Worm (Caenorhabditis elegans) whole organism, early embryonic: Measurements from ENCODE around the gene ttm-1.

ENCODE experiments used
- F13C5.2 ChIP-seq: sonication (generic microtip); optimal IDR thresholded peaks from 2 replicates; lab custom pipeline; 2017; ENCODE audit warnings: mild to moderate bottlenecking, missing genetic modification characterization, inconsistent platforms, missing compliant biosample characterization
- ama-1 ChIP-seq: fragments of 150-350 bp; optimal IDR thresholded peaks from 2 replicates; lab custom pipeline; 2014
- pes-1 ChIP-seq: fragments of 200-800 bp; sonication (Bioruptor generic); IDR thresholded peaks from 2 replicates; pipeline ENCODE4 v1.3.6; 2022; ENCODE audit warnings: missing genetic modification reagents, missing genetic modification characterization, missing compliant biosample characterization
- sea-1 ChIP-seq: fragments of 200-800 bp; sonication (Bioruptor generic); conservative IDR thresholded peaks from 2 replicates; pipeline ENCODE4 v1.3.6; 2022; ENCODE audit warnings: missing genetic modification characterization, missing compliant biosample characterization
- tbx-11 ChIP-seq: fragments of 200-800 bp; sonication (Bioruptor generic); IDR thresholded peaks from 2 replicates; pipeline ENCODE4 v1.3.6; 2022; ENCODE audit warnings: missing genetic modification characterization, missing compliant biosample characterization

DNA sequence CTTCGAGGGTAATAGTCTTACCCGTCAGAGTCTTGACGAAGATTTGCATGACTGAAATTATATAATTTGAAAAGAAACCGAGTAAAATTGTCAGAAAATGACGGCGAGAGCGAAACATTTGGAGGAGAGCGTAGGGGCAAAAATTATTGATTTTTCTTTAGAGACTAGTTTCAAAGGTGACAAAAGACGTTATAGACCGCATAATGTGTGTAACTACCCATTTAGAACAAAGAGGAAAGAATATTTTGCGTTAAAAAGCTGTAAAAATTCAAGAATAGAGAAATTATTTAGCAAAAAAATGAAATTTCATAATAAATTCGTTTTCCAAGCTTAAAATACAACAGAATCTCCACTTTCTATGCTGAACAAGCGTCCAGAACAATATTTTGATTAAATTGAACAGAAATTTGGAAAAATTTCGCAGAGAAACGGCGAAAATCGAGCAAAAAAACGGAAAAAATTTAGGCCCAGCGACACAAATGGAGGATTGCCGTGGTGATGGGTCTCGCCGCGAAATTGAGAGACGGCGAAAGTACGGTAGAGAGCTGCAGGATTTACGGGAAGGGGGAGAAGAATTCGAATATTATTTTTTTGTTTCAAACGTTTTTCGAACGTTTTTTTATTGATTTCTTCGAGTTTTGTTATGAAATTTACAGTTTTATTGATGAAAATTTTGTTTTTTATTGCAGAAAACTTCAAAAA lies 11.8 kb upstream of the ttm-1 start, which contains the start of the genes ubq-2 and frg-1:
- TF ChIP-seq F13C5.2 (peak; percentile 44), ama-1 (lab: Kevin White, UChicago) (no peak), sea-1 (no peak), tbx-11 (GFP tag; lab: Robert Waterston, UW) (no peak), pes-1 (GFP tag; lab: Robert Waterston, UW) (no peak)
